Worm (Caenorhabditis elegans) whole organism, L4 larva: Measurements from ENCODE around the gene Y50E8A.5.

Source experiments
- F10B5.3 ChIP-seq: sonication (generic microtip); optimal IDR thresholded peaks from 2 replicates; lab custom pipeline; 2016; ENCODE audit warnings: mild to moderate bottlenecking, missing genetic modification characterization, missing compliant biosample characterization
- F26F4.8 ChIP-seq: fragments of 200-800 bp; sonication (Bioruptor generic); conservative IDR thresholded peaks from 2 replicates; pipeline ENCODE4 v1.3.6; 2022; ENCODE audit warnings: missing genetic modification characterization, missing compliant biosample characterization
- F44E2.7 ChIP-seq: fragments of 200-800 bp; sonication (Bioruptor generic); IDR thresholded peaks from 2 replicates; pipeline ENCODE4 v2.1.2; 2022; ENCODE audit warnings: missing genetic modification characterization, missing compliant biosample characterization
- Y5F2A.4 ChIP-seq: fragments of 200-800 bp; sonication (Bioruptor generic); optimal IDR thresholded peaks from 2 replicates; lab custom pipeline; 2018; ENCODE audit warnings: mild to moderate bottlenecking, missing genetic modification characterization, missing compliant biosample characterization
- ceh-28 ChIP-seq: fragments of 150-350 bp; optimal IDR thresholded peaks from 2 replicates; lab custom pipeline; 2014; ENCODE audit warnings: missing biosample characterization, missing genetic modification reagents, missing genetic modification characterization
- ceh-32 ChIP-seq: sonication (generic microtip); optimal IDR thresholded peaks from 2 replicates; lab custom pipeline; 2016; ENCODE audit warnings: mild to moderate bottlenecking, missing genetic modification characterization, missing compliant biosample characterization; ENCODE audit not compliant: poor library complexity
- ceh-44 ChIP-seq: fragments of 200-800 bp; sonication (Bioruptor generic); IDR thresholded peaks from 2 replicates; pipeline ENCODE4 v1.3.6; 2022; ENCODE audit warnings: missing genetic modification reagents, missing genetic modification characterization, missing compliant biosample characterization
- ceh-62 ChIP-seq: sonication (generic microtip); optimal IDR thresholded peaks from 2 replicates; lab custom pipeline; 2017; ENCODE audit warnings: missing biosample characterization, missing genetic modification characterization
- ceh-82 ChIP-seq: sonication (generic microtip); optimal IDR thresholded peaks from 2 replicates; lab custom pipeline; 2017; ENCODE audit warnings: missing biosample characterization, missing genetic modification characterization
- cey-2 ChIP-seq: sonication (generic microtip); optimal IDR thresholded peaks from 3 replicates; lab custom pipeline; 2017; ENCODE audit warnings: missing genetic modification characterization, mild to moderate bottlenecking, missing compliant biosample characterization, antibody characterized with exemption, borderline replicate concordance; ENCODE audit not compliant: insufficient read depth
- ctbp-1 ChIP-seq: fragments of 200-800 bp; sonication (Bioruptor generic); IDR thresholded peaks from 2 replicates; pipeline ENCODE4 v1.3.6; 2022; ENCODE audit warnings: missing genetic modification reagents, missing genetic modification characterization, missing compliant biosample characterization
- daf-16 ChIP-seq, 3 experiments: sonication (generic microtip); optimal IDR thresholded peaks; 2 replicates each; lab custom pipeline; 2016 to 2017; ENCODE audit warnings: missing genetic modification characterization in 3 of 3, missing genetic modification reagents in 3 of 3, mild to moderate bottlenecking in 2 of 3, missing compliant biosample characterization in 2 of 3, missing biosample characterization in 1 of 3, moderate library complexity in 1 of 3
- daf-19 ChIP-seq: fragments of 200-800 bp; sonication (Bioruptor generic); conservative IDR thresholded peaks from 2 replicates; pipeline ENCODE4 v1.3.6; 2022; ENCODE audit warnings: missing genetic modification characterization, missing compliant biosample characterization
- daf-8 ChIP-seq: fragments of 200-800 bp; sonication (Bioruptor generic); IDR thresholded peaks from 2 replicates; pipeline ENCODE4 v1.3.6; 2022; ENCODE audit warnings: missing genetic modification characterization, missing compliant biosample characterization
- dmd-6 ChIP-seq: fragments of 200-800 bp; sonication (Bioruptor generic); IDR thresholded peaks from 2 replicates; pipeline ENCODE4 v1.3.6; 2022; ENCODE audit warnings: missing genetic modification reagents, missing genetic modification characterization, missing compliant biosample characterization
- dmd-9 ChIP-seq: fragments of 200-800 bp; sonication (Bioruptor generic); IDR thresholded peaks from 2 replicates; pipeline ENCODE4 v1.3.6; 2022; ENCODE audit warnings: missing genetic modification reagents, missing genetic modification characterization, missing compliant biosample characterization
- dpl-1 ChIP-seq: fragments of 150-350 bp; optimal IDR thresholded peaks from 2 replicates; lab custom pipeline; 2014; ENCODE audit warnings: missing biosample characterization, missing genetic modification reagents, missing genetic modification characterization
- dve-1 ChIP-seq: sonication (generic microtip); optimal IDR thresholded peaks from 2 replicates; lab custom pipeline; 2017; ENCODE audit warnings: antibody characterized with exemption, mild to moderate bottlenecking, missing genetic modification characterization, missing compliant biosample characterization; ENCODE audit not compliant: insufficient read depth
- egl-43 ChIP-seq: fragments of 200-800 bp; sonication (Bioruptor generic); IDR thresholded peaks from 2 replicates; pipeline ENCODE4 v1.3.6; 2022; ENCODE audit warnings: missing genetic modification reagents, missing genetic modification characterization, missing compliant biosample characterization
- gei-8 ChIP-seq: fragments of 200-800 bp; sonication (Bioruptor generic); optimal IDR thresholded peaks from 2 replicates; lab custom pipeline; 2018; ENCODE audit warnings: mild to moderate bottlenecking, missing genetic modification characterization, missing compliant biosample characterization
- hlh-30 ChIP-seq: sonication (generic microtip); optimal IDR thresholded peaks from 2 replicates; lab custom pipeline; 2017; ENCODE audit warnings: antibody characterized with exemption, mild to moderate bottlenecking, missing genetic modification characterization, missing compliant biosample characterization; ENCODE audit not compliant: insufficient read depth
- hmg-1.1 ChIP-seq: fragments of 200-800 bp; sonication (Bioruptor generic); IDR thresholded peaks from 2 replicates; pipeline ENCODE4 v1.3.6; 2022; ENCODE audit warnings: missing genetic modification reagents, missing genetic modification characterization, missing compliant biosample characterization
- jun-1 ChIP-seq: fragments of 150-350 bp; optimal IDR thresholded peaks from 2 replicates; lab custom pipeline; 2014; ENCODE audit warnings: missing biosample characterization, missing genetic modification reagents, missing genetic modification characterization
- lin-1 ChIP-seq: fragments of 200-800 bp; sonication (Bioruptor generic); IDR thresholded peaks from 2 replicates; pipeline ENCODE4 v1.3.6; 2022; ENCODE audit warnings: missing genetic modification reagents, missing genetic modification characterization, missing compliant biosample characterization
- lin-15B ChIP-seq: fragments of 150-350 bp; sonication (generic microtip); optimal IDR thresholded peaks from 3 replicates; lab custom pipeline; 2014; ENCODE audit warnings: missing biosample characterization, missing genetic modification characterization
- lin-29 ChIP-seq: fragments of 200-800 bp; sonication (Bioruptor generic); IDR thresholded peaks from 2 replicates; pipeline ENCODE4 v1.3.6; 2022; ENCODE audit warnings: missing genetic modification reagents, missing genetic modification characterization, missing compliant biosample characterization
- madf-5 ChIP-seq, 2 experiments: fragments of 200-800 bp; sonication (Bioruptor generic); IDR thresholded peaks; 2 replicates each; pipeline ENCODE4 v1.3.6; 2022; ENCODE audit warnings: missing compliant biosample characterization in 2 of 2, missing genetic modification characterization in 2 of 2
- madf-9 ChIP-seq: fragments of 200-800 bp; sonication (Bioruptor generic); conservative IDR thresholded peaks from 2 replicates; pipeline ENCODE4 v1.3.6; 2022; ENCODE audit warnings: missing genetic modification reagents, missing genetic modification characterization, missing compliant biosample characterization
- mdl-1 ChIP-seq, 2 experiments: fragments of 150-350 bp in 1 of 2; sonication (generic microtip) in 1 of 2; optimal IDR thresholded peaks; 2 replicates each; lab custom pipeline; 2014 to 2017; ENCODE audit warnings: missing biosample characterization in 2 of 2, missing genetic modification characterization in 2 of 2
- mdt-29 ChIP-seq: fragments of 200-800 bp; sonication (Bioruptor generic); IDR thresholded peaks from 2 replicates; pipeline ENCODE4 v1.3.6; 2022; ENCODE audit warnings: missing genetic modification reagents, missing genetic modification characterization, missing compliant biosample characterization
- mes-2 ChIP-seq: sonication (generic microtip); optimal IDR thresholded peaks from 2 replicates; lab custom pipeline; 2016; ENCODE audit warnings: missing genotype, mild to moderate bottlenecking, missing genetic modification characterization, missing compliant biosample characterization; ENCODE audit not compliant: poor library complexity, severe bottlenecking
- mxl-2 ChIP-seq: fragments of 200-800 bp; sonication (Bioruptor generic); conservative IDR thresholded peaks from 2 replicates; pipeline ENCODE4 v1.3.6; 2022; ENCODE audit warnings: missing genetic modification reagents, missing genetic modification characterization, missing compliant biosample characterization
- nhr-111 ChIP-seq: fragments of 200-800 bp; sonication (Bioruptor generic); optimal IDR thresholded peaks from 2 replicates; lab custom pipeline; 2018; ENCODE audit warnings: mild to moderate bottlenecking, missing genetic modification characterization, missing compliant biosample characterization
- nhr-25 ChIP-seq: sonication (generic microtip); optimal IDR thresholded peaks from 2 replicates; lab custom pipeline; 2017; ENCODE audit warnings: missing genetic modification characterization, mild to moderate bottlenecking, missing compliant biosample characterization, antibody characterized with exemption, moderate library complexity, borderline replicate concordance; ENCODE audit not compliant: insufficient read depth
- nhr-41 ChIP-seq: fragments of 200-800 bp; sonication (Bioruptor generic); IDR thresholded peaks from 2 replicates; pipeline ENCODE4 v1.3.6; 2022; ENCODE audit warnings: missing genetic modification reagents, missing genetic modification characterization, missing compliant biosample characterization
- nhr-48 ChIP-seq: sonication (generic microtip); optimal IDR thresholded peaks from 2 replicates; lab custom pipeline; 2016; ENCODE audit warnings: mild to moderate bottlenecking, missing genetic modification characterization, missing compliant biosample characterization
- nhr-77 ChIP-seq: fragments of 150-350 bp; optimal IDR thresholded peaks from 2 replicates; lab custom pipeline; 2014; ENCODE audit warnings: missing biosample characterization, missing genetic modification characterization
- rbr-2 ChIP-seq: sonication (generic microtip); optimal IDR thresholded peaks from 2 replicates; lab custom pipeline; 2016; ENCODE audit warnings: missing genotype, missing genetic modification characterization, missing compliant biosample characterization
- spr-3 ChIP-seq: fragments of 200-800 bp; sonication (Bioruptor generic); optimal IDR thresholded peaks from 2 replicates; lab custom pipeline; 2018; ENCODE audit warnings: mild to moderate bottlenecking, missing genetic modification characterization, missing compliant biosample characterization
- tra-1 ChIP-seq: fragments of 200-800 bp; sonication (Bioruptor generic); IDR thresholded peaks from 2 replicates; pipeline ENCODE4 v1.3.6; 2022; ENCODE audit warnings: missing genetic modification reagents, missing genetic modification characterization, missing compliant biosample characterization
- unc-39 ChIP-seq: sonication (generic microtip); optimal IDR thresholded peaks from 2 replicates; lab custom pipeline; 2017; ENCODE audit warnings: missing biosample characterization, missing genetic modification characterization
- unc-62 ChIP-seq, 3 experiments: fragments of 150-350 bp in 1 of 3; sonication (generic microtip); optimal IDR thresholded peaks in 2 of 3; peaks in 1 of 3; 1 replicate in 1 of 3; 2 replicates in 2 of 3; lab custom pipeline; 2014 to 2017; ENCODE audit warnings: missing biosample characterization in 3 of 3, missing genetic modification characterization in 3 of 3, missing genetic modification reagents in 3 of 3, missing genotype in 1 of 3
- vab-7 ChIP-seq: fragments of 200-800 bp; sonication (Bioruptor generic); IDR thresholded peaks from 2 replicates; pipeline ENCODE4 v1.3.6; 2022; ENCODE audit warnings: missing genetic modification reagents, missing genetic modification characterization, missing compliant biosample characterization
- zfp-2 ChIP-seq: sonication (generic microtip); optimal IDR thresholded peaks from 2 replicates; lab custom pipeline; 2016; ENCODE audit warnings: mild to moderate bottlenecking, missing genetic modification characterization, missing compliant biosample characterization
- zfp-3 ChIP-seq: fragments of 200-800 bp; sonication (Bioruptor generic); conservative IDR thresholded peaks from 2 replicates; pipeline ENCODE4 v1.3.6; 2022; ENCODE audit warnings: missing genetic modification reagents, missing genetic modification characterization, missing compliant biosample characterization
- zip-11 ChIP-seq: fragments of 200-800 bp; sonication (Bioruptor generic); IDR thresholded peaks from 2 replicates; pipeline ENCODE4 v1.3.6; 2022; ENCODE audit warnings: missing genetic modification characterization, missing compliant biosample characterization
- ztf-11 ChIP-seq: fragments of 150-350 bp; optimal IDR thresholded peaks from 2 replicates; lab custom pipeline; 2014; ENCODE audit warnings: missing biosample characterization, missing genetic modification characterization

Y50E8A.5 gene

ce11 chrV:14685435-14686058 is 51.2 kb downstream of the Y50E8A.5 start, which contains the start of gene C47E8.4 (continued):
- peak; percentile 99 for TF ChIP-seq mdt-29 (GFP tag; lab: Robert Waterston, UW)
- peak; percentile 98 for TF ChIP-seq tra-1 (GFP tag; lab: Robert Waterston, UW)
- peak; percentile 86; the same call in 1 of the 2 replicates for TF ChIP-seq daf-8 (GFP tag; lab: Robert Waterston, UW)
- TF ChIP-seq gei-8 (GFP tag; lab: Kevin White, UChicago) = no peak
- peak; percentile 89 for TF ChIP-seq jun-1 (tag; lab: Kevin White, UChicago)
- TF ChIP-seq dmd-6 = peak; percentile 97
- peak; percentile 76 for TF ChIP-seq ceh-32 (tag; lab: Kevin White, UChicago)
- peak; percentile 93 for TF ChIP-seq nhr-77 (tag; lab: Kevin White, UChicago)
- peak; percentile 56 to 99 for TF ChIP-seq unc-62 (GFP tag; optimal IDR thresholded peaks at IDR 0.05 in 1 of 2; lab: Kevin White, UChicago)
- no peak for TF ChIP-seq unc-62 (tag; optimal IDR thresholded peaks at IDR 0.05; lab: Kevin White, UChicago)
- TF ChIP-seq mxl-2 (GFP tag; lab: Robert Waterston, UW) = peak; percentile 63; the same call in 1 of the 2 replicates
- no peak for TF ChIP-seq F44E2.7
- peak; percentile 95 for TF ChIP-seq hmg-1.1
- peak; percentile 74 to 81; a peak in 2 of 4 replicates for TF ChIP-seq madf-5 (GFP tag; IDR thresholded peaks at IDR 0.05; lab: Robert Waterston, UW)
- TF ChIP-seq nhr-111 (GFP tag; lab: Kevin White, UChicago) = peak; percentile 54
- peak; percentile 94 for TF ChIP-seq nhr-48
- peak; percentile 89 for TF ChIP-seq lin-1
- peak; percentile 91 for TF ChIP-seq hlh-30
- peak; percentile 64 for TF ChIP-seq zfp-2
- TF ChIP-seq daf-19 (GFP tag; lab: Robert Waterston, UW) = no peak; the same call in 1 of the 2 replicates
- TF ChIP-seq dve-1 (tag; lab: Kevin White, UChicago) = peak; percentile 99
- peak; percentile 92 for TF ChIP-seq F10B5.3 (tag; lab: Kevin White, UChicago)
- no peak for TF ChIP-seq ztf-11 (tag; lab: Kevin White, UChicago)
- no peak for TF ChIP-seq cey-2
- no peak for TF ChIP-seq F26F4.8 (GFP tag; lab: Robert Waterston, UW)
- peak; percentile 92 for TF ChIP-seq dpl-1 (GFP tag; lab: Kevin White, UChicago)
- peak; percentile 93 for TF ChIP-seq lin-15B (tag; lab: Kevin White, UChicago)
- TF ChIP-seq vab-7 (GFP tag; lab: Robert Waterston, UW) = peak; percentile 69
- peak; percentile 65; the same call in 1 of the 2 replicates for TF ChIP-seq nhr-41 (GFP tag; lab: Robert Waterston, UW)
- TF ChIP-seq madf-9 (GFP tag; lab: Robert Waterston, UW) = peak; percentile 89
- peak; percentile 72; the same call in 1 of the 2 replicates for TF ChIP-seq ceh-44 (GFP tag; lab: Robert Waterston, UW)
- peak in 1 of 2 experiments; percentile 48 for TF ChIP-seq mdl-1 (tag; optimal IDR thresholded peaks at IDR 0.05; lab: Kevin White, UChicago)
- TF ChIP-seq ceh-82 = no peak
- TF ChIP-seq rbr-2 = peak; percentile 98
- peak; percentile 25 for TF ChIP-seq Y5F2A.4
- TF ChIP-seq egl-43 (GFP tag; lab: Robert Waterston, UW) = peak; percentile 89; the same call in 1 of the 2 replicates
- peak; percentile 85 for TF ChIP-seq spr-3 (GFP tag; lab: Kevin White, UChicago)
- peak; percentile 99 for TF ChIP-seq mes-2 (tag; lab: Kevin White, UChicago)
- 0 out of 2 replicates have a peak, but pooled peaks have one; percentile 31 for TF ChIP-seq zip-11 (GFP tag; lab: Robert Waterston, UW)
- no peak for TF ChIP-seq ceh-62 (tag; lab: Kevin White, UChicago)
- no peak for TF ChIP-seq unc-39
- TF ChIP-seq daf-16 (GFP tag; optimal IDR thresholded peaks at IDR 0.05; lab: Kevin White, UChicago) = peak; percentile 66 to 98
- TF ChIP-seq daf-16 (tag; optimal IDR thresholded peaks at IDR 0.05; lab: Kevin White, UChicago) = peak; percentile 78
- peak; percentile 97 for TF ChIP-seq ctbp-1 (GFP tag; lab: Robert Waterston, UW)
- TF ChIP-seq lin-29 (GFP tag; lab: Robert Waterston, UW) = peak; percentile 90
- peak; percentile 94 for TF ChIP-seq nhr-25 (tag; lab: Kevin White, UChicago)
- peak; percentile 99 for TF ChIP-seq dmd-9
- peak; percentile 97 for TF ChIP-seq zfp-3 (GFP tag; lab: Robert Waterston, UW)
- no peak for TF ChIP-seq ceh-28 (tag; lab: Kevin White, UChicago)
